Worm (Caenorhabditis elegans) whole organism, L2 larva: ENCODE data around the gene mob-4.

Experiments
- aly-2 ChIP-seq: fragments of 150-350 bp; optimal IDR thresholded peaks from 2 replicates; lab custom pipeline; 2014; ENCODE audit warnings: missing biosample characterization, missing genetic modification characterization
- dmd-4 ChIP-seq: sonication (generic microtip); optimal IDR thresholded peaks from 2 replicates; lab custom pipeline; 2017; ENCODE audit warnings: missing biosample characterization, missing genetic modification characterization
- elt-3 ChIP-seq: sonication (generic microtip); optimal IDR thresholded peaks from 2 replicates; lab custom pipeline; 2017; ENCODE audit warnings: missing biosample characterization, missing genetic modification characterization
- mab-5 ChIP-seq: fragments of 150-350 bp; optimal IDR thresholded peaks from 2 replicates; lab custom pipeline; 2014; ENCODE audit warnings: missing biosample characterization, missing genetic modification characterization
- nhr-11 ChIP-seq: fragments of 150-350 bp; optimal IDR thresholded peaks from 2 replicates; lab custom pipeline; 2014; ENCODE audit warnings: missing biosample characterization, missing genetic modification characterization
- nhr-77 ChIP-seq: fragments of 150-350 bp; optimal IDR thresholded peaks from 2 replicates; lab custom pipeline; 2014; ENCODE audit warnings: missing biosample characterization, missing genetic modification characterization
- snpc-4 ChIP-seq: fragments of 150-350 bp; optimal IDR thresholded peaks from 2 replicates; lab custom pipeline; 2014; ENCODE audit warnings: missing biosample characterization, missing genetic modification characterization
- unc-62 ChIP-seq: fragments of 150-350 bp; optimal IDR thresholded peaks from 2 replicates; lab custom pipeline; 2014; ENCODE audit warnings: missing biosample characterization, missing genetic modification reagents, missing genetic modification characterization
- ztf-1 ChIP-seq: fragments of 200-800 bp; sonication (Bioruptor generic); conservative IDR thresholded peaks from 2 replicates; pipeline ENCODE4 v1.3.6; 2022; ENCODE audit warnings: missing genetic modification characterization, missing compliant biosample characterization

ce11 chrIII:8209775-8210174 lies 15.1 kb upstream of the mob-4 start, which contains the start of gene C30A5.10:
- no peak for TF ChIP-seq nhr-11 (tag; lab: Kevin White, UChicago)
- TF ChIP-seq nhr-77: no peak
- no peak for TF ChIP-seq dmd-4
- TF ChIP-seq aly-2 (tag; lab: Kevin White, UChicago): no peak
- TF ChIP-seq snpc-4 (tag; lab: Kevin White, UChicago): no peak
- no peak for TF ChIP-seq unc-62
- TF ChIP-seq elt-3 (tag; lab: Kevin White, UChicago): no peak
- no peak for TF ChIP-seq ztf-1 (GFP tag; lab: Robert Waterston, UW)
- TF ChIP-seq mab-5 (tag; lab: Kevin White, UChicago): no peak
